Worm (Caenorhabditis elegans): ENCODE data around the gene klc-1.

klc-1 gene

ce11 chrIV:11126004-11126027, 42.3 kb downstream of the klc-1 start, which contains the start of gene swsn-4:
Gene swsn-4, plus strand, starts transcription at chrIV:11126024.
- TF ChIP-seq unc-39 (tag; optimal IDR thresholded peaks at IDR 0.05) (no peak), elt-1 (tag; optimal IDR thresholded peaks at IDR 0.05) (no peak), skn-1 (tag; optimal IDR thresholded peaks at IDR 0.05) (no peak), nhr-12 (tag; optimal IDR thresholded peaks at IDR 0.05) (no peak), lin-39 (tag; optimal IDR thresholded peaks at IDR 0.05) (no peak), nhr-77 (tag; optimal IDR thresholded peaks at IDR 0.05) (no peak), C34F6.9 (tag; optimal IDR thresholded peaks at IDR 0.05) (no peak), ztf-11 (tag; optimal IDR thresholded peaks at IDR 0.05) (no peak), nhr-129 (tag; optimal IDR thresholded peaks at IDR 0.05) (no peak), mbf-1 (tag; optimal IDR thresholded peaks at IDR 0.05) (no peak), nhr-23 (tag; optimal IDR thresholded peaks at IDR 0.05) (no peak), ama-1 (optimal IDR thresholded peaks at IDR 0.05) (no peak), nhr-6 (tag; optimal IDR thresholded peaks at IDR 0.05) (no peak), ztf-1 (GFP tag; conservative IDR thresholded peaks at IDR 0.05) (no peak), ztf-4 (tag; optimal IDR thresholded peaks at IDR 0.05) (no peak)

ce11 chrIV:11126028-11126427, 42.5 kb downstream of the klc-1 start:
- TF ChIP-seq crh-2 (tag; optimal IDR thresholded peaks at IDR 0.05) (no peak), ztf-4 (tag; optimal IDR thresholded peaks at IDR 0.05) (no peak), nhr-129 (tag; optimal IDR thresholded peaks at IDR 0.05) (no peak), egl-27 (tag; optimal IDR thresholded peaks at IDR 0.05) (no peak), R02D3.7 (tag; optimal IDR thresholded peaks at IDR 0.05) (no peak), mab-5 (tag; optimal IDR thresholded peaks at IDR 0.05) (no peak), dmd-4 (tag; optimal IDR thresholded peaks at IDR 0.05) (no peak), ceh-16 (tag; optimal IDR thresholded peaks at IDR 0.05) (no peak), snpc-4 (tag; optimal IDR thresholded peaks at IDR 0.05) (no peak), ztf-11 (tag; optimal IDR thresholded peaks at IDR 0.05) (no peak), elt-3 (tag; optimal IDR thresholded peaks at IDR 0.05) (no peak), Y55F3AM.14 (GFP tag; optimal IDR thresholded peaks at IDR 0.05) (no peak), lsy-2 (tag; optimal IDR thresholded peaks at IDR 0.05) (no peak)

- peak; percentile 9 for TF ChIP-seq nhr-129 (tag; optimal IDR thresholded peaks at IDR 0.05)
- TF ChIP-seq lin-13 (GFP tag; optimal IDR thresholded peaks at IDR 0.05), result no peak
- peak; percentile 8 for TF ChIP-seq fos-1 (tag; optimal IDR thresholded peaks at IDR 0.05)
- TF ChIP-seq lsy-2 (tag; optimal IDR thresholded peaks at IDR 0.05), result peak in 1 of 2 experiments; percentile 16
- TF ChIP-seq unc-55 (GFP tag; optimal IDR thresholded peaks at IDR 0.05), result peak; percentile 51
- TF ChIP-seq elt-3 (tag; optimal IDR thresholded peaks at IDR 0.05), result no peak
Observed at ce11 chrIV:11130774-11131173, 47.2 kb downstream of the klc-1 start.

- TF ChIP-seq ama-1 (optimal IDR thresholded peaks at IDR 0.05), result no peak
- no peak for TF ChIP-seq nhr-25 (tag; optimal IDR thresholded peaks at IDR 0.05)
- no peak for TF ChIP-seq sma-3 (GFP tag; optimal IDR thresholded peaks at IDR 0.05)
- no peak for TF ChIP-seq gmeb-1 (tag; optimal IDR thresholded peaks at IDR 0.05)
- no peak for TF ChIP-seq blmp-1 (tag; optimal IDR thresholded peaks at IDR 0.05; ENCODE audit: insufficient read depth)
- no peak for TF ChIP-seq dmd-4 (tag; optimal IDR thresholded peaks at IDR 0.05)
- TF ChIP-seq ceh-82 (tag; optimal IDR thresholded peaks at IDR 0.05), result no peak
- no peak for TF ChIP-seq crh-2 (tag; optimal IDR thresholded peaks at IDR 0.05)
- TF ChIP-seq nhr-77 (tag; optimal IDR thresholded peaks at IDR 0.05), result no peak
- no peak for TF ChIP-seq unc-39 (tag; optimal IDR thresholded peaks at IDR 0.05)
- TF ChIP-seq nhr-237 (tag; optimal IDR thresholded peaks at IDR 0.05), result no peak
- no peak for TF ChIP-seq nhr-23 (tag; optimal IDR thresholded peaks at IDR 0.05)
Observed at ce11 chrIV:11131268-11131667, 47.7 kb downstream of the klc-1 start, which contains the start of gene ard-1. Gene ard-1, plus strand, starts transcription at chrIV:11131279.

Data from whole organism, L2 larva.